Worm (Caenorhabditis elegans) whole organism, L4 larva: ENCODE results near the gene F09D12.2.

Experiments used
- ama-1 ChIP-seq: fragments of 150-350 bp; optimal IDR thresholded peaks from 2 replicates; lab custom pipeline; 2014; ENCODE audit warnings: inconsistent platforms, mixed read lengths
- attf-4 ChIP-seq: sonication (generic microtip); optimal IDR thresholded peaks from 3 replicates; lab custom pipeline; 2017; ENCODE audit warnings: missing biosample characterization, missing genetic modification characterization
- jun-1 ChIP-seq: fragments of 150-350 bp; optimal IDR thresholded peaks from 2 replicates; lab custom pipeline; 2014; ENCODE audit warnings: missing biosample characterization, missing genetic modification reagents, missing genetic modification characterization
- lin-1 ChIP-seq: fragments of 200-800 bp; sonication (Bioruptor generic); IDR thresholded peaks from 2 replicates; pipeline ENCODE4 v1.3.6; 2022; ENCODE audit warnings: missing genetic modification reagents, missing genetic modification characterization, missing compliant biosample characterization
- lin-29 ChIP-seq: fragments of 200-800 bp; sonication (Bioruptor generic); IDR thresholded peaks from 2 replicates; pipeline ENCODE4 v1.3.6; 2022; ENCODE audit warnings: missing genetic modification reagents, missing genetic modification characterization, missing compliant biosample characterization
- nhr-10 ChIP-seq: fragments of 150-350 bp; optimal IDR thresholded peaks from 2 replicates; lab custom pipeline; 2014; ENCODE audit warnings: missing biosample characterization, missing genetic modification characterization
- nhr-11 ChIP-seq: fragments of 150-350 bp; optimal IDR thresholded peaks from 2 replicates; lab custom pipeline; 2014; ENCODE audit warnings: missing biosample characterization, missing genetic modification characterization
- pha-4 ChIP-seq, 2 experiments: fragments of 150-350 bp in 1 of 2; fragments of 200-800 bp in 1 of 2; sonication (Bioruptor generic) in 1 of 2; IDR thresholded peaks in 1 of 2; optimal IDR thresholded peaks in 1 of 2; 2 replicates each; pipeline versions ENCODE4 v1.3.6 to Lab custom; 2014 to 2022; ENCODE audit warnings: missing genetic modification characterization in 2 of 2, missing genetic modification reagents in 2 of 2, missing biosample characterization in 1 of 2, missing compliant biosample characterization in 1 of 2
- snpc-4 ChIP-seq: fragments of 150-350 bp; optimal IDR thresholded peaks from 2 replicates; lab custom pipeline; 2014; ENCODE audit warnings: missing biosample characterization, missing genetic modification characterization

- no peak for TF ChIP-seq nhr-11 (tag; lab: Kevin White, UChicago)
- TF ChIP-seq jun-1 (tag; lab: Kevin White, UChicago), result no peak
- TF ChIP-seq pha-4 (GFP tag; IDR thresholded peaks at IDR 0.05; lab: Robert Waterston, UW), result no peak
- no peak for TF ChIP-seq pha-4 (tag; optimal IDR thresholded peaks at IDR 0.05; lab: Kevin White, UChicago)
- TF ChIP-seq attf-4 (tag; lab: Kevin White, UChicago), result no peak
- TF ChIP-seq lin-29, result no peak
- no peak for TF ChIP-seq ama-1 (lab: Kevin White, UChicago)
- no peak for TF ChIP-seq snpc-4
- no peak for TF ChIP-seq nhr-10
- no peak for TF ChIP-seq lin-1
Measured at ce11 chrIV:3444614-3445013, 613 bp upstream of the F09D12.2 start, which contains the start of gene F58E2.5.
